Worm (Caenorhabditis elegans) whole organism, early embryonic: ENCODE measurements around the gene clc-6.

Source experiments
- B0310.2 ChIP-seq: sonication (generic microtip); optimal IDR thresholded peaks from 2 replicates; lab custom pipeline; 2016; ENCODE audit warnings: mild to moderate bottlenecking, missing genetic modification characterization, missing compliant biosample characterization
- F13C5.2 ChIP-seq: sonication (generic microtip); optimal IDR thresholded peaks from 2 replicates; lab custom pipeline; 2017; ENCODE audit warnings: mild to moderate bottlenecking, missing genetic modification characterization, inconsistent platforms, missing compliant biosample characterization
- ama-1 ChIP-seq: fragments of 150-350 bp; optimal IDR thresholded peaks from 2 replicates; lab custom pipeline; 2014
- ceh-36 ChIP-seq: sonication (generic microtip); optimal IDR thresholded peaks from 2 replicates; lab custom pipeline; 2016; ENCODE audit warnings: missing genetic modification characterization, inconsistent platforms, missing compliant biosample characterization
- flt-1 ChIP-seq: fragments of 200-800 bp; sonication (Bioruptor generic); IDR thresholded peaks from 2 replicates; pipeline ENCODE4 v1.3.6; 2022; ENCODE audit warnings: missing genetic modification characterization, missing compliant biosample characterization
- hmbx-1 ChIP-seq: sonication (generic microtip); optimal IDR thresholded peaks from 2 replicates; lab custom pipeline; 2016; ENCODE audit warnings: mild to moderate bottlenecking, missing genetic modification characterization, missing compliant biosample characterization
- hnd-1 ChIP-seq: sonication (generic microtip); optimal IDR thresholded peaks from 2 replicates; lab custom pipeline; 2016; ENCODE audit warnings: missing genetic modification characterization, missing compliant biosample characterization
- pes-1 ChIP-seq: fragments of 200-800 bp; sonication (Bioruptor generic); IDR thresholded peaks from 2 replicates; pipeline ENCODE4 v1.3.6; 2022; ENCODE audit warnings: missing genetic modification reagents, missing genetic modification characterization, missing compliant biosample characterization
- scrt-1 ChIP-seq: fragments of 200-800 bp; sonication (Bioruptor generic); IDR thresholded peaks from 2 replicates; pipeline ENCODE4 v1.3.6; 2022; ENCODE audit warnings: missing genetic modification characterization, missing compliant biosample characterization
- sea-1 ChIP-seq: fragments of 200-800 bp; sonication (Bioruptor generic); conservative IDR thresholded peaks from 2 replicates; pipeline ENCODE4 v1.3.6; 2022; ENCODE audit warnings: missing genetic modification characterization, missing compliant biosample characterization
- tbx-11 ChIP-seq: fragments of 200-800 bp; sonication (Bioruptor generic); IDR thresholded peaks from 2 replicates; pipeline ENCODE4 v1.3.6; 2022; ENCODE audit warnings: missing genetic modification characterization, missing compliant biosample characterization
- tra-4 ChIP-seq: sonication (generic microtip); optimal IDR thresholded peaks from 2 replicates; lab custom pipeline; 2017; ENCODE audit warnings: missing genetic modification characterization, missing compliant biosample characterization

DNA sequence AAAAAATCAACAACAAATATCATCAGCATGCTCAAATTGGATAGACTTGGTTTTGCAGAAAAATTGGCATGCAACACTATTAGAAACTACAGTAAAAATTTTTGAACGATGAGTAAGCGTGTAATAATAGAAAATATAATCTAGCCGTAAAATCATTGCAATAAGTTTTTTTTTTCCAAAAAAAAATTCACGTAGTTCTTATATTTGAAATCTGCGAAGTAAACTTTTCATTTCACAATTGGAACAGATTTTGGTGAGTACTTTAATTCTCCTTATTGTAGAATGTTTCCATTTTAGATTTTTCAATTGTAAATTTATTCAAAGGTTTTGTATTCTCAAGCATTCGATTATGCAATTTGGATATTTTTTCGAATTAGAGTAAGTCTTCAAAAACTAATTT, 4.3 kb upstream of the clc-6 start, which contains the start of gene K10D6.3:
- TF ChIP-seq hmbx-1 (tag; lab: Kevin White, UChicago) (no peak), flt-1 (GFP tag; lab: Robert Waterston, UW) (no peak), pes-1 (GFP tag; lab: Robert Waterston, UW) (no peak), tra-4 (no peak), sea-1 (GFP tag; lab: Robert Waterston, UW) (no peak), ceh-36 (tag; lab: Kevin White, UChicago) (no peak), ama-1 (lab: Kevin White, UChicago) (no peak), scrt-1 (GFP tag; lab: Robert Waterston, UW) (no peak), hnd-1 (tag; lab: Kevin White, UChicago) (no peak), F13C5.2 (tag; lab: Kevin White, UChicago) (no peak), tbx-11 (GFP tag; lab: Robert Waterston, UW) (no peak), B0310.2 (no peak)
